Worm (Caenorhabditis elegans) whole organism, young adult: Measurements from ENCODE around the gene F38H4.4.

ENCODE experiments used
- ama-1 ChIP-seq, 3 experiments: fragments of 150-350 bp in 1 of 3; sonication (generic microtip) in 2 of 3; optimal IDR thresholded peaks; 2 replicates each; lab custom pipeline; 2014 to 2018; ENCODE audit warnings: missing biosample characterization in 2 of 3, missing genetic modification characterization in 2 of 3, missing genetic modification reagents in 2 of 3
- ets-4 ChIP-seq: fragments of 200-800 bp; sonication (Bioruptor generic); optimal IDR thresholded peaks from 2 replicates; lab custom pipeline; 2018; ENCODE audit warnings: mild to moderate bottlenecking, missing genetic modification characterization, missing compliant biosample characterization
- nhr-80 ChIP-seq: sonication (generic microtip); optimal IDR thresholded peaks from 2 replicates; lab custom pipeline; 2016; ENCODE audit warnings: missing genetic modification characterization, missing compliant biosample characterization
- unc-62 ChIP-seq: fragments of 150-350 bp; optimal IDR thresholded peaks from 2 replicates; lab custom pipeline; 2014; ENCODE audit warnings: missing biosample characterization, missing genetic modification reagents, missing genetic modification characterization

ce11 chrIV:11801078-11801477, 47.0 kb upstream of the F38H4.4 start, which contains the start of gene dyf-18:
- no peak for TF ChIP-seq ets-4 (GFP tag; lab: Kevin White, UChicago)
- TF ChIP-seq unc-62 = no peak
- no peak for TF ChIP-seq ama-1 (optimal IDR thresholded peaks at IDR 0.05; lab: Kevin White, UChicago)
- TF ChIP-seq ama-1 (GFP tag; optimal IDR thresholded peaks at IDR 0.05; lab: Kevin White, UChicago) = no peak
- no peak for TF ChIP-seq nhr-80 (tag; lab: Kevin White, UChicago)
